Fruit fly (Drosophila melanogaster) whole organism, prepupa: Measurements from ENCODE around the gene CG8892.

Experiments used
- Blimp-1 ChIP-seq: fragments of 200-800 bp; sonication (Bioruptor generic); optimal IDR thresholded peaks from 3 replicates; lab custom pipeline; 2017; ENCODE audit warnings: missing biosample characterization, missing genetic modification characterization, mild to moderate bottlenecking, moderate library complexity, missing genetic modification reagents
- CG10631 ChIP-seq: fragments of 200-800 bp; sonication (Bioruptor generic); optimal IDR thresholded peaks from 2 replicates; lab custom pipeline; 2016; ENCODE audit warnings: missing biosample characterization, missing genetic modification characterization
- CG10669 ChIP-seq: fragments of 200-800 bp; sonication (Bioruptor generic); optimal IDR thresholded peaks from 3 replicates; lab custom pipeline; 2018; ENCODE audit warnings: missing biosample characterization, mild to moderate bottlenecking, missing genetic modification characterization, moderate library complexity
- CG11294 ChIP-seq: fragments of 200-800 bp; sonication (Bioruptor generic); IDR thresholded peaks from 2 replicates; pipeline ENCODE4 v1.3.6; 2022; ENCODE audit warnings: missing biosample characterization, missing genetic modification characterization
- CG11902 ChIP-seq: fragments of 200-800 bp; sonication (Bioruptor generic); optimal IDR thresholded peaks from 3 replicates; lab custom pipeline; 2016; ENCODE audit warnings: missing biosample characterization, missing genetic modification characterization
- CG15336 ChIP-seq: fragments of 200-800 bp; sonication (Bioruptor generic); IDR thresholded peaks from 2 replicates; pipeline ENCODE4 v1.3.6; 2022; ENCODE audit warnings: missing biosample characterization, missing genetic modification characterization
- CG1621 ChIP-seq: fragments of 200-800 bp; sonication (Bioruptor generic); optimal IDR thresholded peaks from 3 replicates; lab custom pipeline; 2018; ENCODE audit warnings: missing biosample characterization, mild to moderate bottlenecking, missing genetic modification characterization
- CG16779 ChIP-seq: fragments of 200-800 bp; sonication (Bioruptor generic); optimal IDR thresholded peaks from 3 replicates; lab custom pipeline; 2017; ENCODE audit warnings: missing biosample characterization, mild to moderate bottlenecking, missing genetic modification characterization
- CG3032 ChIP-seq: fragments of 200-800 bp; optimal IDR thresholded peaks from 2 replicates; lab custom pipeline; 2019; ENCODE audit warnings: missing biosample characterization, mild to moderate bottlenecking, missing genetic modification characterization, moderate library complexity
- CG34406 ChIP-seq: fragments of 200-800 bp; sonication (Bioruptor generic); optimal IDR thresholded peaks from 3 replicates; lab custom pipeline; 2016; ENCODE audit warnings: missing biosample characterization, missing genetic modification characterization
- CG6163 ChIP-seq: fragments of 200-800 bp; sonication (Bioruptor generic); IDR thresholded peaks from 3 replicates; pipeline ENCODE4 v1.3.6; 2022; ENCODE audit warnings: missing biosample characterization, missing genetic modification characterization
- CG6276 ChIP-seq: fragments of 200-800 bp; sonication (Bioruptor generic); optimal IDR thresholded peaks from 2 replicates; lab custom pipeline; 2017; ENCODE audit warnings: missing biosample characterization, mild to moderate bottlenecking, missing genetic modification characterization
- CG7368 ChIP-seq: fragments of 200-800 bp; sonication (Bioruptor generic); optimal IDR thresholded peaks from 3 replicates; lab custom pipeline; 2016; ENCODE audit warnings: missing biosample characterization, missing genetic modification characterization
- CG8319 ChIP-seq: fragments of 200-800 bp; sonication (Bioruptor generic); optimal IDR thresholded peaks from 3 replicates; lab custom pipeline; 2016; ENCODE audit warnings: missing biosample characterization, missing genetic modification characterization
- CG8632 ChIP-seq: fragments of 200-800 bp; sonication (Bioruptor generic); optimal IDR thresholded peaks from 3 replicates; lab custom pipeline; 2016; ENCODE audit warnings: missing biosample characterization, missing genetic modification characterization
- CG9139 ChIP-seq: fragments of 200-800 bp; sonication (Bioruptor generic); optimal IDR thresholded peaks from 3 replicates; lab custom pipeline; 2017; ENCODE audit warnings: missing biosample characterization, mild to moderate bottlenecking, missing genetic modification characterization
- Eip75B ChIP-seq: fragments of 200-800 bp; sonication (Bioruptor generic); optimal IDR thresholded peaks from 3 replicates; lab custom pipeline; 2016; ENCODE audit warnings: missing biosample characterization, missing genetic modification characterization
- Eip78C ChIP-seq: fragments of 200-800 bp; sonication (Bioruptor generic); peaks from one replicate; lab custom pipeline; 2016; ENCODE audit warnings: missing biosample characterization, missing genetic modification characterization
- Ets21C ChIP-seq: fragments of 200-800 bp; sonication (Bioruptor generic); optimal IDR thresholded peaks from 3 replicates; lab custom pipeline; 2016; ENCODE audit warnings: missing biosample characterization, missing genetic modification characterization
- Ets96B ChIP-seq: fragments of 200-800 bp; optimal IDR thresholded peaks from 2 replicates; lab custom pipeline; 2019; ENCODE audit warnings: missing biosample characterization, mild to moderate bottlenecking, missing genetic modification characterization, moderate library complexity
- Hr38 ChIP-seq: sonication (Bioruptor generic); optimal IDR thresholded peaks from 2 replicates; lab custom pipeline; 2016; ENCODE audit warnings: missing biosample characterization, missing genetic modification characterization
- Hr4 ChIP-seq: fragments of 200-800 bp; sonication (Bioruptor generic); optimal IDR thresholded peaks from 3 replicates; lab custom pipeline; 2016; ENCODE audit warnings: missing biosample characterization, missing genetic modification characterization
- Lpt ChIP-seq: fragments of 200-800 bp; sonication (Bioruptor generic); optimal IDR thresholded peaks from 3 replicates; lab custom pipeline; 2016; ENCODE audit warnings: missing biosample characterization, missing genetic modification characterization
- Met ChIP-seq: fragments of 200-800 bp; sonication (Bioruptor generic); optimal IDR thresholded peaks from 3 replicates; lab custom pipeline; 2016; ENCODE audit warnings: missing biosample characterization, missing genetic modification characterization
- Sox15 ChIP-seq: fragments of 200-800 bp; sonication (Bioruptor generic); optimal IDR thresholded peaks from 3 replicates; lab custom pipeline; 2016; ENCODE audit warnings: missing biosample characterization, missing genetic modification characterization
- cyc ChIP-seq: fragments of 200-800 bp; sonication (Bioruptor generic); optimal IDR thresholded peaks from 3 replicates; lab custom pipeline; 2016; ENCODE audit warnings: missing biosample characterization, missing genetic modification characterization
- fd59A ChIP-seq: fragments of 200-800 bp; sonication (Bioruptor generic); optimal IDR thresholded peaks from 2 replicates; lab custom pipeline; 2017; ENCODE audit warnings: missing biosample characterization, mild to moderate bottlenecking, missing genetic modification characterization, missing genetic modification reagents
- fd85E ChIP-seq: fragments of 200-800 bp; sonication (Bioruptor generic); optimal IDR thresholded peaks from 3 replicates; lab custom pipeline; 2016; ENCODE audit warnings: missing biosample characterization, missing genetic modification characterization
- fkh ChIP-seq: fragments of 200-800 bp; sonication (Bioruptor generic); optimal IDR thresholded peaks from 3 replicates; lab custom pipeline; 2017; ENCODE audit warnings: missing biosample characterization, mild to moderate bottlenecking, missing genetic modification characterization, moderate library complexity
- lz ChIP-seq: fragments of 200-800 bp; sonication (Bioruptor generic); optimal IDR thresholded peaks from 3 replicates; lab custom pipeline; 2016; ENCODE audit warnings: missing biosample characterization, missing genetic modification characterization
- net ChIP-seq: fragments of 200-800 bp; sonication (Bioruptor generic); optimal IDR thresholded peaks from 3 replicates; lab custom pipeline; 2016; ENCODE audit warnings: missing biosample characterization, missing genetic modification characterization
- spab ChIP-seq: fragments of 200-800 bp; sonication (Bioruptor generic); optimal IDR thresholded peaks from 2 replicates; lab custom pipeline; 2017; ENCODE audit warnings: missing biosample characterization, mild to moderate bottlenecking, missing genetic modification characterization, missing genetic modification reagents
- ss ChIP-seq, 2 experiments: fragments of 200-800 bp; sonication (Bioruptor generic); optimal IDR thresholded peaks; 2 replicates in 1 of 2; 3 replicates in 1 of 2; lab custom pipeline; 2017 to 2018; ENCODE audit warnings: mild to moderate bottlenecking in 2 of 2, missing biosample characterization in 2 of 2, missing genetic modification characterization in 2 of 2, moderate library complexity in 1 of 2
- svp ChIP-seq: fragments of 200-800 bp; sonication (Bioruptor generic); peaks from one replicate; lab custom pipeline; 2016; ENCODE audit warnings: missing biosample characterization, missing genetic modification characterization
- vri ChIP-seq: fragments of 200-800 bp; sonication (Bioruptor generic); optimal IDR thresholded peaks from 3 replicates; lab custom pipeline; 2016; ENCODE audit warnings: missing biosample characterization, mild to moderate bottlenecking, missing genetic modification characterization

Gene CG8892

DNA sequence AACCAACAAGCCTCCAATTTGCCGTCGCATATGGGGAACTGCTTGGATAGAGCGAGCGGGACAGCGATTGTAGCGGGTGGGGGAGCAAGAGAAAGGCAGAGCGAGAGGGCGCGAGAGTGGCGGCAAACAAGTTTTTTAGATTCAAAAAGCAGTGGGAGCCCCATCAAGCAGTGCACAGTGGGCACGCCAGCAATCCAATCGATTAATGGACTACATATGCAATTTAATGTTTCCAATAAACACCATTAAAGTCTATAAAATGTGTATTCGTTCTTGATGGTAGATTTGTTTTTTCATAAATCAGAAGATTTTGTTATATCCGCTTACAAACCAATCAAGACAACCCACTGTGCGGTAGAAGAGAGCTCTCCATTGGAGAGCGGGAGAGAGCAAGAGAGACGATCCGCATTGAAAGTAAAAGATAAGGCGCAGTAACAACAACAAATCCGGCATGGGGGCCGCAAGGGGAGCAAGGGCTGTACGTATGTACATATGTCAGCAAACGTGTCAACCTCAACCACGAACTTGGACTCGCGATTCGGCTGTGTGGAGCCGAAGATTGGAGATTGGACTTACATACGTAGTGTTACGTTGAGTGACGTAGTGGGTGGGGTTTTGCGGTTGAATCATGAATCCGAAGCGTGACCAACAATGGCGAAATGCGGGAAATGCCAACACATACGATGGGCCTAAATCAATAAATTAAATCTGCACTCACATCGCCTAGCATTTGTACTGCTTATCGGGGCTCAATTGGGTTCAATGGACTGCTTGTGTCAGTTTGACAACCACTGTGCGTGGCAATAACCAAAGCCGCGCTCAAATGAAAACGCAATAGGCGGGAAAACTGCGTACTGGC is 16.2 kb upstream of the CG8892 start (continued):
- TF ChIP-seq CG11902 (peak; percentile 99), Lpt (GFP tag; lab: Kevin White, UChicago) (peak; percentile 100), CG6163 (peak; percentile 100), Eip78C (GFP tag; lab: Kevin White, UChicago) (peak; percentile 100), svp (GFP tag; lab: Kevin White, UChicago) (peak; percentile 100), net (peak; percentile 99), CG10669 (GFP tag; lab: Kevin White, UChicago) (peak; percentile 99), CG34406 (peak; percentile 98), CG8319 (GFP tag; lab: Kevin White, UChicago) (peak; percentile 98), spab (GFP tag; lab: Kevin White, UChicago) (peak; percentile 99), CG8632 (GFP tag; lab: Kevin White, UChicago) (peak; percentile 99), Ets21C (GFP tag; lab: Kevin White, UChicago) (peak; percentile 99), Eip75B (GFP tag; lab: Kevin White, UChicago) (peak; percentile 99), Hr4 (GFP tag; lab: Kevin White, UChicago) (peak; percentile 100), CG10631 (GFP tag; lab: Kevin White, UChicago) (peak; percentile 99), CG9139 (GFP tag; lab: Kevin White, UChicago) (peak; percentile 96), Ets96B (tag; lab: Kevin White, UChicago) (peak; percentile 99), CG16779 (tag; lab: Kevin White, UChicago) (peak; percentile 99), CG11294 (GFP tag; lab: Robert Waterston, UW) (peak; percentile 99; the same call in 1 of the 2 replicates), CG6276 (peak; percentile 100), fd59A (GFP tag; lab: Kevin White, UChicago) (peak; percentile 98), CG1621 (tag; lab: Kevin White, UChicago) (peak; percentile 99), fd85E (GFP tag; lab: Kevin White, UChicago) (peak; percentile 98), CG7368 (GFP tag; lab: Kevin White, UChicago) (peak; percentile 99), CG15336 (GFP tag; lab: Robert Waterston, UW) (peak; percentile 99), Sox15 (GFP tag; lab: Kevin White, UChicago) (peak; percentile 99), Met (GFP tag; lab: Kevin White, UChicago) (peak; percentile 99), vri (GFP tag; lab: Kevin White, UChicago) (peak; percentile 98), lz (peak; percentile 99), ss (GFP tag; optimal IDR thresholded peaks at IDR 0.05; lab: Kevin White, UChicago) (peak; percentile 95 to 98)

DNA sequence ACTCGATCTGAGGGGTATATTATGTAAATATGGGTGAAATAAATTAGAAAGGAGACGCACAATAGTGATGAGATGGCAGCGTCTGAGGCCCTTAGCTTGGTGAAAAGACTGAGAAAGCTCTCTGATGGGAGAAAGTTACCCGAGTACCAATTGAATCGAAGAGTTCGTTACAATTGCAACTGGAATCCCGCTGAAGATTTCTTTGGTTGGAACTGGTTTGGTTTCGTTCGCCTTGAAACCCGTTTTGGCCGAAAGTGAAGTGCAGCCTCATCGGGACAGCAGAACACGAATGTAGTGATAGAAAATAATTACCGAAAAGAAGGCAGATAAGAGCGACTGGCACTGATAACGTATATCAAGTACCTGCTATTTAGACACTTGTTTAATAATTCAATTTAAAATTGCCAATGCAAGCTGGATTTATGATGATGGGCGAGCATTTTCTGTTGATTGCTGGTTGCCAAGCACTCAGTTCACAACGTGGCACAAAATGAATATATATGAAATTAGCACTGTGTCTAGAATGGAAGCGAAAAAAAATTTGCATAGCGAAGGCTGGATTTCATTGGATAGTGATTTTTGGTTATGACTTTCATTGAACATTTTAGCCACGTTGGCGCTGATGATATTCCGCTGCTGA is 15.0 kb upstream of the CG8892 start:
- no peak for TF ChIP-seq CG3032 (tag; lab: Kevin White, UChicago)
- TF ChIP-seq Hr4 (GFP tag; lab: Kevin White, UChicago) = no peak
- TF ChIP-seq cyc = no peak
- peak; percentile 94 for TF ChIP-seq Blimp-1 (GFP tag; lab: Kevin White, UChicago)
- no peak for TF ChIP-seq CG34406
- TF ChIP-seq Eip78C (GFP tag; lab: Kevin White, UChicago) = peak; percentile 58

DNA sequence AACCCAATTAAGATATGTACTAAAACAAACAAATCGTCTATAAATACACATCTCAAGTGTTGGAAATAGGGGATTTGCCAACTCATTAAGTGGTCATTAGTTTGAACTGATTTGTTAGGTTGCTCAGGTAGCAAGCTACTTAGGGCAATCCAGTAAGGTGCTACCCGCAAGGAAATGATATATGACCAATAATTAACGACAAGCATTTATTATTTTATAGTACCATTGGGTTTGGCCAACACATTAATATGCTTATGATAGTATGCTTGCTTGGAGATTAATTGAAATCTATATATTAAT is 14.4 kb upstream of the CG8892 start:
- peak; percentile 27 for TF ChIP-seq fkh (GFP tag; lab: Kevin White, UChicago)
- no peak for TF ChIP-seq Hr38 (GFP tag; lab: Kevin White, UChicago)
- no peak for TF ChIP-seq lz
